Fruit fly (Drosophila melanogaster): ENCODE data around the gene CG32228.

CG32228 gene

dm6 chr3L:20295095-20295494, 29.5 kb downstream of the CG32228 start, which contains the start of gene gogo (continued):
- no peak for TF ChIP-seq CG12391 (tag; optimal IDR thresholded peaks at IDR 0.05)
- TF ChIP-seq BtbVII (GFP tag; optimal IDR thresholded peaks at IDR 0.05) = no peak
- TF ChIP-seq CG8944 (GFP tag; optimal IDR thresholded peaks at IDR 0.05) = no peak
- TF ChIP-seq NFAT (GFP tag; IDR thresholded peaks at IDR 0.05) = no peak
- no peak for TF ChIP-seq nau (GFP tag; optimal IDR thresholded peaks at IDR 0.05)
- peak; percentile 53 for TF ChIP-seq Ets65A (GFP tag)
- TF ChIP-seq MBD-R2 (GFP tag; IDR thresholded peaks at IDR 0.05) = no peak
- 0 out of 2 replicates have a peak, but pooled peaks have one; percentile 22 for TF ChIP-seq chm (GFP tag; IDR thresholded peaks at IDR 0.05)
- TF ChIP-seq esg (GFP tag; conservative IDR thresholded peaks at IDR 0.05) = no peak
- TF ChIP-seq CG14050 (GFP tag; IDR thresholded peaks at IDR 0.05) = no peak
- TF ChIP-seq Hand (GFP tag; optimal IDR thresholded peaks at IDR 0.05) = no peak
- TF ChIP-seq Sox102F (GFP tag; optimal IDR thresholded peaks at IDR 0.05) = no peak
- no peak for TF ChIP-seq C15 (GFP tag; IDR thresholded peaks at IDR 0.05)
- no peak for TF ChIP-seq CG34376 (GFP tag; optimal IDR thresholded peaks at IDR 0.05)
- no peak for TF ChIP-seq CG13775 (GFP tag; optimal IDR thresholded peaks at IDR 0.05)
- no peak for TF ChIP-seq CG11093 (GFP tag; IDR thresholded peaks at IDR 0.05)
- TF ChIP-seq CG13894 (tag; optimal IDR thresholded peaks at IDR 0.05) = peak; percentile 34
- TF ChIP-seq CG7963 (GFP tag; IDR thresholded peaks at IDR 0.05; ENCODE audit: partially characterized antibody) = 0 out of 3 replicates have a peak, but pooled peaks have one; percentile 27
- no peak for TF ChIP-seq CG10274 (GFP tag; optimal IDR thresholded peaks at IDR 0.05)
- TF ChIP-seq CG18619 (GFP tag; optimal IDR thresholded peaks at IDR 0.05) = no peak
- no peak for TF ChIP-seq pan (optimal IDR thresholded peaks at IDR 0.05)
- TF ChIP-seq pan (GFP tag; optimal IDR thresholded peaks at IDR 0.05 in 1 of 2, IDR thresholded peaks at IDR 0.05 in 1 of 2) = no peak
- peak; percentile 57 for TF ChIP-seq pros (GFP tag; optimal IDR thresholded peaks at IDR 0.05)
- no peak for TF ChIP-seq Eip74EF (GFP tag; optimal IDR thresholded peaks at IDR 0.05)
- no peak for TF ChIP-seq gsb (GFP tag; IDR thresholded peaks at IDR 0.05)
- no peak for TF ChIP-seq CG5245 (GFP tag; optimal IDR thresholded peaks at IDR 0.05)
- TF ChIP-seq D19A (tag; optimal IDR thresholded peaks at IDR 0.05) = no peak
- TF ChIP-seq ttk (GFP tag; IDR thresholded peaks at IDR 0.05) = no peak
- no peak for TF ChIP-seq Ada2b (GFP tag; IDR thresholded peaks at IDR 0.05)
- TF ChIP-seq nerfin-1 (tag; optimal IDR thresholded peaks at IDR 0.05) = peak; percentile 10
- no peak for TF ChIP-seq en (GFP tag; optimal IDR thresholded peaks at IDR 0.05)
- TF ChIP-seq Lhr (GFP tag; optimal IDR thresholded peaks at IDR 0.05) = no peak
- TF ChIP-seq CG1233 (GFP tag; optimal IDR thresholded peaks at IDR 0.05) = no peak
- no peak for TF ChIP-seq Blimp-1 (GFP tag; optimal IDR thresholded peaks at IDR 0.05)
- no peak for TF ChIP-seq chif (GFP tag; optimal IDR thresholded peaks at IDR 0.05)
- no peak for TF ChIP-seq Rx (GFP tag; IDR thresholded peaks at IDR 0.05)
- no peak for TF ChIP-seq CG1647 (GFP tag; optimal IDR thresholded peaks at IDR 0.05)
- no peak for TF ChIP-seq Hey (tag; optimal IDR thresholded peaks at IDR 0.05)
- no peak for TF ChIP-seq sob (GFP tag; IDR thresholded peaks at IDR 0.05)
- peak; percentile 57; the same call in 1 of the 3 replicates for TF ChIP-seq ci (GFP tag; IDR thresholded peaks at IDR 0.05)
- 0 out of 3 replicates have a peak, but pooled peaks have one; percentile 34 for TF ChIP-seq CG34422 (GFP tag; IDR thresholded peaks at IDR 0.05)
- no peak for TF ChIP-seq NC2α (GFP tag; optimal IDR thresholded peaks at IDR 0.05)
- no peak for TF ChIP-seq CG7556 (GFP tag; optimal IDR thresholded peaks at IDR 0.05)
- no peak for TF ChIP-seq Fer2 (tag; optimal IDR thresholded peaks at IDR 0.05)
- no peak for TF ChIP-seq fru (optimal IDR thresholded peaks at IDR 0.05)
- TF ChIP-seq knrl (GFP tag; IDR thresholded peaks at IDR 0.05; ENCODE audit: partially characterized antibody) = no peak
- TF ChIP-seq CG9797 (GFP tag; optimal IDR thresholded peaks at IDR 0.05) = no peak
- no peak for TF ChIP-seq CoRest (tag; optimal IDR thresholded peaks at IDR 0.05)
- TF ChIP-seq Nf-YB (GFP tag; optimal IDR thresholded peaks at IDR 0.05) = no peak
- peak; percentile 46 to 65 for TF ChIP-seq Trl (optimal IDR thresholded peaks at IDR 0.05)
- TF ChIP-seq Trl (GFP tag; optimal IDR thresholded peaks at IDR 0.05) = no peak
- no peak for TF ChIP-seq tll (GFP tag; optimal IDR thresholded peaks at IDR 0.05)
